Fruit fly (Drosophila melanogaster) whole organism, embryonic: ENCODE measurements around the gene CG31161.

Source experiments
- Antp ChIP-seq: fragments of 200-800 bp; sonication (Bioruptor generic); optimal IDR thresholded peaks from 3 replicates; lab custom pipeline; 2016; ENCODE audit warnings: missing biosample characterization, missing genetic modification characterization
- Bteb2 ChIP-seq: fragments of 200-800 bp; sonication (Bioruptor generic); optimal IDR thresholded peaks from 2 replicates; lab custom pipeline; 2016; ENCODE audit warnings: missing biosample characterization, missing genetic modification characterization
- CG10274 ChIP-seq: fragments of 200-800 bp; sonication (Bioruptor generic); optimal IDR thresholded peaks from 3 replicates; lab custom pipeline; 2017; ENCODE audit warnings: missing biosample characterization, mild to moderate bottlenecking, missing genetic modification characterization
- CG10959 ChIP-seq: fragments of 200-800 bp; sonication (Bioruptor generic); IDR thresholded peaks from 2 replicates; pipeline ENCODE4 v1.3.6; 2022; ENCODE audit warnings: missing biosample characterization, missing genetic modification characterization
- CG10979 ChIP-seq: fragments of 200-800 bp; sonication (Bioruptor generic); optimal IDR thresholded peaks from 2 replicates; lab custom pipeline; 2018; ENCODE audit warnings: missing biosample characterization, mild to moderate bottlenecking, missing genetic modification characterization, moderate library complexity
- CG11247 ChIP-seq: fragments of 200-800 bp; sonication (Bioruptor generic); IDR thresholded peaks from 2 replicates; pipeline ENCODE4 v1.3.6; 2022; ENCODE audit warnings: missing biosample characterization, missing genetic modification characterization
- CG11723 ChIP-seq: fragments of 200-800 bp; sonication (Bioruptor generic); optimal IDR thresholded peaks from 2 replicates; lab custom pipeline; 2017; ENCODE audit warnings: missing biosample characterization, mild to moderate bottlenecking, missing genetic modification characterization
- CG1233 ChIP-seq: fragments of 200-800 bp; sonication (Bioruptor generic); optimal IDR thresholded peaks from 4 replicates; lab custom pipeline; 2018; ENCODE audit warnings: missing biosample characterization, mild to moderate bottlenecking, missing genetic modification characterization
- CG12391 ChIP-seq: fragments of 200-800 bp; sonication (Bioruptor generic); optimal IDR thresholded peaks from 3 replicates; lab custom pipeline; 2018; ENCODE audit warnings: missing biosample characterization, mild to moderate bottlenecking, missing genetic modification characterization, moderate library complexity
- CG14441 ChIP-seq: fragments of 200-800 bp; sonication (Bioruptor generic); IDR thresholded peaks from 2 replicates; pipeline ENCODE4 v1.3.6; 2022; ENCODE audit warnings: missing biosample characterization, missing genetic modification characterization
- CG1647 ChIP-seq: fragments of 200-800 bp; sonication (Bioruptor generic); optimal IDR thresholded peaks from 3 replicates; lab custom pipeline; 2016; ENCODE audit warnings: missing biosample characterization, missing genetic modification characterization
- CG17359 ChIP-seq: fragments of 200-800 bp; sonication (Bioruptor generic); optimal IDR thresholded peaks from 3 replicates; lab custom pipeline; 2018; ENCODE audit warnings: missing biosample characterization, mild to moderate bottlenecking, missing genetic modification characterization, moderate library complexity
- CG30431 ChIP-seq: fragments of 200-800 bp; sonication (Bioruptor generic); optimal IDR thresholded peaks from 2 replicates; lab custom pipeline; 2017; ENCODE audit warnings: missing biosample characterization, missing genetic modification characterization
- CG33557 ChIP-seq: fragments of 200-800 bp; sonication (Bioruptor generic); optimal IDR thresholded peaks from 2 replicates; lab custom pipeline; 2019; ENCODE audit warnings: missing biosample characterization, mild to moderate bottlenecking, missing genetic modification characterization, moderate library complexity
- CG3407 ChIP-seq: fragments of 200-800 bp; sonication (Bioruptor generic); optimal IDR thresholded peaks from 2 replicates; lab custom pipeline; 2018; ENCODE audit warnings: missing biosample characterization, mild to moderate bottlenecking, missing genetic modification characterization
- CG43689 ChIP-seq: fragments of 200-800 bp; sonication (Bioruptor generic); IDR thresholded peaks from 2 replicates; pipeline ENCODE4 v1.3.6; 2022; ENCODE audit warnings: missing biosample characterization, missing genetic modification characterization
- CG4854 ChIP-seq: fragments of 200-800 bp; sonication (Bioruptor generic); optimal IDR thresholded peaks from 2 replicates; lab custom pipeline; 2016; ENCODE audit warnings: missing biosample characterization, missing genetic modification characterization, inconsistent platforms
- CG6254 ChIP-seq: fragments of 200-800 bp; sonication (Bioruptor generic); optimal IDR thresholded peaks from 3 replicates; lab custom pipeline; 2017; ENCODE audit warnings: mild to moderate bottlenecking, missing biosample characterization, missing genetic modification reagents, missing genetic modification characterization
- CG8388 ChIP-seq: fragments of 200-800 bp; sonication (Bioruptor generic); optimal IDR thresholded peaks from 2 replicates; lab custom pipeline; 2019; ENCODE audit warnings: missing biosample characterization, mild to moderate bottlenecking, missing genetic modification characterization, moderate library complexity
- CkIIα-i1 ChIP-seq: fragments of 200-800 bp; sonication (Bioruptor generic); IDR thresholded peaks from 2 replicates; pipeline ENCODE4 v1.3.6; 2022; ENCODE audit warnings: missing biosample characterization, missing genetic modification characterization
- HHEX ChIP-seq: fragments of 200-800 bp; sonication (Bioruptor generic); optimal IDR thresholded peaks from 3 replicates; lab custom pipeline; 2017; ENCODE audit warnings: missing biosample characterization, mild to moderate bottlenecking, missing genetic modification characterization, missing genetic modification reagents
- Hr3 ChIP-seq: fragments of 200-800 bp; sonication (Bioruptor generic); optimal IDR thresholded peaks from 3 replicates; lab custom pipeline; 2016; ENCODE audit warnings: missing biosample characterization, missing genetic modification characterization
- Hr51 ChIP-seq, 2 experiments: fragments of 200-800 bp; sonication (Bioruptor generic); optimal IDR thresholded peaks; 2 replicates in 1 of 2; 3 replicates in 1 of 2; lab custom pipeline; 2016 to 2018; ENCODE audit warnings: missing biosample characterization in 2 of 2, missing genetic modification characterization in 2 of 2, mild to moderate bottlenecking in 1 of 2, moderate library complexity in 1 of 2
- Kr ChIP-seq: fragments of 200-800 bp; sonication (Bioruptor generic); optimal IDR thresholded peaks from 2 replicates; lab custom pipeline; 2017; ENCODE audit warnings: missing biosample characterization, mild to moderate bottlenecking, missing genetic modification characterization
- Meics ChIP-seq: fragments of 200-800 bp; sonication (Bioruptor generic); optimal IDR thresholded peaks from 2 replicates; lab custom pipeline; 2017; ENCODE audit warnings: missing biosample characterization, mild to moderate bottlenecking, missing genetic modification characterization
- NC2β ChIP-seq: fragments of 200-800 bp; sonication (Bioruptor generic); optimal IDR thresholded peaks from 2 replicates; lab custom pipeline; 2016; ENCODE audit warnings: missing biosample characterization, missing genetic modification characterization
- NFAT ChIP-seq: fragments of 200-800 bp; sonication (Bioruptor generic); IDR thresholded peaks from 2 replicates; pipeline ENCODE4 v1.3.6; 2022; ENCODE audit warnings: missing biosample characterization, missing genetic modification characterization
- Tbp ChIP-seq: fragments of >200 bp; optimal IDR thresholded peaks from 2 replicates; lab custom pipeline; 2018; ENCODE audit warnings: missing biosample characterization, missing genetic modification characterization
- Usf ChIP-seq: fragments of 200-800 bp; sonication (Bioruptor generic); optimal IDR thresholded peaks from 2 replicates; lab custom pipeline; 2017; ENCODE audit warnings: missing genotype, missing biosample characterization, missing genetic modification characterization
- al ChIP-seq: fragments of 200-800 bp; sonication (Bioruptor generic); IDR thresholded peaks from 2 replicates; pipeline ENCODE4 v1.3.6; 2022; ENCODE audit warnings: missing biosample characterization, missing genetic modification characterization
- chinmo ChIP-seq: fragments of 200-800 bp; sonication (Bioruptor generic); IDR thresholded peaks from 4 replicates; pipeline ENCODE4 v1.3.6; 2022; ENCODE audit warnings: missing biosample characterization, missing genetic modification characterization; ENCODE audit not compliant: partially characterized antibody
- chm ChIP-seq: fragments of 200-800 bp; sonication (Bioruptor generic); IDR thresholded peaks from 2 replicates; pipeline ENCODE4 v1.3.6; 2022; ENCODE audit warnings: missing biosample characterization, missing genetic modification characterization
- dati ChIP-seq: fragments of 200-800 bp; sonication (Bioruptor generic); IDR thresholded peaks from 2 replicates; pipeline ENCODE4 v1.3.6; 2022; ENCODE audit warnings: missing biosample characterization, missing genetic modification characterization
- dmrt99B ChIP-seq: fragments of 200-800 bp; sonication (Bioruptor generic); optimal IDR thresholded peaks from 2 replicates; lab custom pipeline; 2018; ENCODE audit warnings: missing biosample characterization, mild to moderate bottlenecking, missing genetic modification characterization, moderate library complexity
- ewg ChIP-seq: fragments of 200-800 bp; sonication (Bioruptor generic); optimal IDR thresholded peaks from 3 replicates; lab custom pipeline; 2017; ENCODE audit warnings: mild to moderate bottlenecking, missing biosample characterization, missing genetic modification reagents, missing genetic modification characterization
- exex ChIP-seq: fragments of 200-800 bp; sonication (Bioruptor generic); optimal IDR thresholded peaks from 4 replicates; lab custom pipeline; 2018; ENCODE audit warnings: missing biosample characterization, mild to moderate bottlenecking, missing genetic modification characterization, moderate library complexity
- fd3F ChIP-seq: fragments of 200-800 bp; sonication (Bioruptor generic); optimal IDR thresholded peaks from 2 replicates; lab custom pipeline; 2018; ENCODE audit warnings: missing biosample characterization, mild to moderate bottlenecking, missing genetic modification characterization, moderate library complexity
- fd64A ChIP-seq: fragments of 200-800 bp; sonication (Bioruptor generic); optimal IDR thresholded peaks from 3 replicates; lab custom pipeline; 2018; ENCODE audit warnings: missing biosample characterization, mild to moderate bottlenecking, missing genetic modification characterization
- gem ChIP-seq: fragments of 200-800 bp; sonication (Bioruptor generic); optimal IDR thresholded peaks from 2 replicates; lab custom pipeline; 2019; ENCODE audit warnings: missing biosample characterization, mild to moderate bottlenecking, missing genetic modification characterization, moderate library complexity
- her ChIP-seq: fragments of 200-800 bp; sonication (Bioruptor generic); optimal IDR thresholded peaks from 2 replicates; lab custom pipeline; 2016; ENCODE audit warnings: missing biosample characterization, missing genetic modification characterization
- hth ChIP-seq: fragments of >200 bp; optimal IDR thresholded peaks from 2 replicates; lab custom pipeline; 2017; ENCODE audit warnings: inconsistent platforms
- kni ChIP-seq: fragments of 200-800 bp; sonication (Bioruptor generic); optimal IDR thresholded peaks from 3 replicates; lab custom pipeline; 2017; ENCODE audit warnings: mild to moderate bottlenecking, missing biosample characterization, missing genetic modification reagents, missing genetic modification characterization
- knrl ChIP-seq: fragments of 200-800 bp; sonication (Bioruptor generic); IDR thresholded peaks from 3 replicates; pipeline ENCODE4 v1.3.6; 2022; ENCODE audit warnings: missing biosample characterization, missing genetic modification characterization; ENCODE audit not compliant: partially characterized antibody
- maf-S ChIP-seq: fragments of 200-800 bp; sonication (Bioruptor generic); optimal IDR thresholded peaks from 2 replicates; lab custom pipeline; 2016; ENCODE audit warnings: missing biosample characterization, missing genetic modification characterization
- odd ChIP-seq: fragments of 200-800 bp; sonication (Bioruptor generic); optimal IDR thresholded peaks from 2 replicates; lab custom pipeline; 2017; ENCODE audit warnings: missing biosample characterization, mild to moderate bottlenecking, missing genetic modification characterization
- psq ChIP-seq: fragments of 200-800 bp; sonication (Bioruptor generic); optimal IDR thresholded peaks from 2 replicates; lab custom pipeline; 2017; ENCODE audit warnings: missing biosample characterization, missing genetic modification characterization
- rib ChIP-seq: fragments of 200-800 bp; sonication (Bioruptor generic); IDR thresholded peaks from 2 replicates; pipeline ENCODE4 v1.3.6; 2022; ENCODE audit warnings: missing biosample characterization, missing genetic modification characterization
- sens-2 ChIP-seq: fragments of 200-800 bp; sonication (Bioruptor generic); IDR thresholded peaks from 2 replicates; pipeline ENCODE4 v1.3.6; 2022; ENCODE audit warnings: missing biosample characterization, missing genetic modification characterization
- tup ChIP-seq: fragments of 200-800 bp; sonication (Bioruptor generic); optimal IDR thresholded peaks from 2 replicates; lab custom pipeline; 2016; ENCODE audit warnings: missing biosample characterization, mild to moderate bottlenecking, missing genetic modification characterization, moderate library complexity
- unpg ChIP-seq: fragments of 200-800 bp; sonication (Bioruptor generic); optimal IDR thresholded peaks from 3 replicates; lab custom pipeline; 2018; ENCODE audit warnings: missing biosample characterization, mild to moderate bottlenecking, missing genetic modification characterization, moderate library complexity
- wdn ChIP-seq: fragments of 200-800 bp; sonication (Bioruptor generic); IDR thresholded peaks from 2 replicates; pipeline ENCODE4 v1.3.6; 2022; ENCODE audit warnings: missing biosample characterization, missing genetic modification characterization

The CG31161 gene

DNA sequence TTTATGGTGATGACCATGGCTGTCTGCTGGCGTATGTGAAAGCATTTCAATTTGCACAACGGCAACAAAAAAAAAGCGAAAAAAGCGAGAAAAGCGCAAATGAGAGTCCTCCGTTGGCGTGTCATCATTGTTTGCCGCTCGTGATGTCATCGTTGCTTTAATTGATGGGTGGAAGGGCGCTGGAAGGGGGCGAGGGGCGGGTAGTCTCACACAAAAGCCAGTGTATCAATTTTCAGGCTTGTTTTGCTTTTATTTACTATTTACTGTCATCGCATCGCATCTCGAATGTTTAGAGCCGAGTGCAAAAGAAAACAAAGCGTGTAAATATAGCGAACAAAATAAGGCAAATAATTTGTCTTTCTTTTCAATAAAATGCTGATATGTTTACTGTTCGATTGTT lies 27.0 kb upstream of the CG31161 start (continued):
- TF ChIP-seq unpg (peak; percentile 58), CG6254 (GFP tag; lab: Kevin White, UChicago) (peak; percentile 38), dmrt99B (peak; percentile 69), dati (GFP tag; lab: Robert Waterston, UW) (no peak), fd3F (GFP tag; lab: Kevin White, UChicago) (no peak), CG11247 (GFP tag; lab: Robert Waterston, UW) (0 out of 2 replicates have a peak, but pooled peaks have one; percentile 24), tup (GFP tag; lab: Kevin White, UChicago) (no peak), Hr51 (GFP tag; optimal IDR thresholded peaks at IDR 0.05; lab: Kevin White, UChicago) (peak in 1 of 2 experiments; percentile 9), CG14441 (GFP tag; lab: Robert Waterston, UW) (no peak), chm (GFP tag; lab: Robert Waterston, UW) (no peak), CG11723 (GFP tag; lab: Kevin White, UChicago) (peak; percentile 8), Hr3 (GFP tag; lab: Kevin White, UChicago) (no peak), NFAT (no peak), NC2β (GFP tag; lab: Kevin White, UChicago) (no peak), CG1233 (peak; percentile 60), hth (no peak), CG10959 (no peak), CG10979 (peak; percentile 7), kni (GFP tag; lab: Kevin White, UChicago) (no peak), odd (GFP tag; lab: Kevin White, UChicago) (peak; percentile 13), CG12391 (tag; lab: Kevin White, UChicago) (peak; percentile 29), CG33557 (GFP tag; lab: Kevin White, UChicago) (peak; percentile 53), Kr (GFP tag; lab: Kevin White, UChicago) (no peak), psq (GFP tag; lab: Kevin White, UChicago) (no peak), chinmo (0 out of 4 replicates have a peak, but pooled peaks have one; percentile 11), CG43689 (GFP tag; lab: Robert Waterston, UW) (no peak), sens-2 (GFP tag; lab: Robert Waterston, UW) (no peak), Meics (GFP tag; lab: Kevin White, UChicago) (peak; percentile 18), rib (GFP tag; lab: Robert Waterston, UW) (no peak), CG17359 (tag; lab: Kevin White, UChicago) (peak; percentile 79), al (GFP tag; lab: Robert Waterston, UW) (no peak), CG10274 (GFP tag; lab: Kevin White, UChicago) (no peak), wdn (no peak), her (no peak), CG30431 (GFP tag; lab: Kevin White, UChicago) (no peak), exex (tag; lab: Kevin White, UChicago) (no peak), fd64A (GFP tag; lab: Kevin White, UChicago) (peak; percentile 67), CG4854 (GFP tag; lab: Kevin White, UChicago) (no peak), CG8388 (peak; percentile 29), knrl (no peak), CG3407 (peak; percentile 75), maf-S (no peak), Usf (GFP tag; lab: Kevin White, UChicago) (no peak), ewg (peak; percentile 35), CG1647 (GFP tag; lab: Kevin White, UChicago) (no peak), CkIIα-i1 (GFP tag; lab: Robert Waterston, UW) (no peak), Antp (GFP tag; lab: Kevin White, UChicago) (no peak), Tbp (GFP tag; lab: Kevin White, UChicago) (no peak), HHEX (peak; percentile 40), Bteb2 (no peak), gem (tag; lab: Kevin White, UChicago) (peak; percentile 64)
